Fruit fly (Drosophila melanogaster): ENCODE results near the gene Uch.

The Uch gene

dm6 chr2L:2226259-2227121 lies 12.5 kb upstream of the Uch start, which contains the start of the genes CG15387 and sau (continued):
- TF ChIP-seq mld (GFP tag; IDR thresholded peaks at IDR 0.05; ENCODE audit: partially characterized antibody) (peak; percentile 90), CG32772 (GFP tag; IDR thresholded peaks at IDR 0.05) (peak; percentile 75), schlank (tag; optimal IDR thresholded peaks at IDR 0.05) (peak; percentile 72), GATAe (GFP tag; conservative IDR thresholded peaks at IDR 0.05) (no peak; the same call in 1 of the 2 replicates), CG34376 (GFP tag; optimal IDR thresholded peaks at IDR 0.05) (peak; percentile 77), MESR4 (GFP tag; optimal IDR thresholded peaks at IDR 0.05) (peak; percentile 42), D (optimal IDR thresholded peaks at IDR 0.05) (no peak), D (GFP tag; optimal IDR thresholded peaks at IDR 0.05) (peak; percentile 67), bbx (GFP tag; IDR thresholded peaks at IDR 0.05; ENCODE audit: partially characterized antibody) (peak; percentile 86), CG14441 (GFP tag; IDR thresholded peaks at IDR 0.05) (peak; percentile 82), CG9932 (GFP tag; IDR thresholded peaks at IDR 0.05) (peak; percentile 91), fd64A (GFP tag; optimal IDR thresholded peaks at IDR 0.05) (peak; percentile 32), CG7987 (GFP tag; optimal IDR thresholded peaks at IDR 0.05) (peak; percentile 63), CG9215 (GFP tag; IDR thresholded peaks at IDR 0.05) (peak; percentile 77), CG1024 (GFP tag; IDR thresholded peaks at IDR 0.05) (peak; percentile 66), CG12236 (GFP tag; optimal IDR thresholded peaks at IDR 0.05) (peak; percentile 78), al (GFP tag; IDR thresholded peaks at IDR 0.05) (peak; percentile 79), Side (GFP tag; optimal IDR thresholded peaks at IDR 0.05) (peak; percentile 89), vvl (GFP tag; IDR thresholded peaks at IDR 0.05) (peak; percentile 88), CG11560 (tag; IDR thresholded peaks at IDR 0.05) (peak; percentile 49; the same call in 2 of the 3 replicates), CG10274 (GFP tag; optimal IDR thresholded peaks at IDR 0.05) (peak; percentile 60), ara (GFP tag; IDR thresholded peaks at IDR 0.05) (peak; percentile 82), gsb-n (tag; optimal IDR thresholded peaks at IDR 0.05) (peak; percentile 81), Blimp-1 (GFP tag; optimal IDR thresholded peaks at IDR 0.05) (peak; percentile 80), Aef1 (GFP tag; IDR thresholded peaks at IDR 0.05) (peak; percentile 79), MTF-1 (GFP tag; optimal IDR thresholded peaks at IDR 0.05; ENCODE audit: borderline replicate concordance) (no peak), CG18476 (GFP tag; optimal IDR thresholded peaks at IDR 0.05) (peak; percentile 89), aop (GFP tag; IDR thresholded peaks at IDR 0.05) (peak; percentile 61; the same call in 1 of the 2 replicates), lbe (GFP tag; optimal IDR thresholded peaks at IDR 0.05) (peak; percentile 90), ind (GFP tag; optimal IDR thresholded peaks at IDR 0.05) (peak; percentile 89), Hmr (GFP tag; optimal IDR thresholded peaks at IDR 0.05) (peak; percentile 89), crol (GFP tag; IDR thresholded peaks at IDR 0.05) (no peak), CG7271 (tag; optimal IDR thresholded peaks at IDR 0.05) (peak; percentile 19), Dek (tag; optimal IDR thresholded peaks at IDR 0.05) (peak; percentile 76), Camta (GFP tag; optimal IDR thresholded peaks at IDR 0.05) (peak; percentile 90), her (GFP tag; optimal IDR thresholded peaks at IDR 0.05) (peak; percentile 83), CG8765 (GFP tag; IDR thresholded peaks at IDR 0.05) (peak; percentile 67), Usf (GFP tag; optimal IDR thresholded peaks at IDR 0.05) (peak; percentile 64), CG31224 (GFP tag; IDR thresholded peaks at IDR 0.05) (peak; percentile 79), Six4 (GFP tag; optimal IDR thresholded peaks at IDR 0.05) (peak; percentile 81), CG2199 (GFP tag; IDR thresholded peaks at IDR 0.05) (0 out of 3 replicates have a peak, but pooled peaks have one; percentile 76), CG17328 (GFP tag; IDR thresholded peaks at IDR 0.05) (peak; percentile 76), Elba2 (GFP tag; optimal IDR thresholded peaks at IDR 0.05) (peak; percentile 51), CG6683 (GFP tag; optimal IDR thresholded peaks at IDR 0.05) (peak; percentile 58), CG10654 (GFP tag; optimal IDR thresholded peaks at IDR 0.05) (peak; percentile 87), CG30020 (tag; optimal IDR thresholded peaks at IDR 0.05) (peak; percentile 80), HHEX (GFP tag; optimal IDR thresholded peaks at IDR 0.05) (peak; percentile 82), crc (GFP tag; optimal IDR thresholded peaks at IDR 0.05) (peak; percentile 88), fd96Cb (tag; optimal IDR thresholded peaks at IDR 0.05) (peak; percentile 76)
